Worm (Caenorhabditis elegans): Measurements from ENCODE around the gene alp-1.

ce11 chrIV:8826606-8827000 lies 25.7 kb upstream of the alp-1 start:
- TF ChIP-seq nfya-1 (tag; optimal IDR thresholded peaks at IDR 0.05; ENCODE audit: borderline replicate concordance, insufficient read depth) = no peak
- no peak for TF ChIP-seq sptf-2 (GFP tag; optimal IDR thresholded peaks at IDR 0.05)
- no peak for TF ChIP-seq T26A5.8 (tag; optimal IDR thresholded peaks at IDR 0.05)
- no peak for TF ChIP-seq athp-1 (tag; optimal IDR thresholded peaks at IDR 0.05)
- TF ChIP-seq pha-4 (tag; optimal IDR thresholded peaks at IDR 0.05) = no peak
- no peak for TF ChIP-seq pbrm-1 (GFP tag; IDR thresholded peaks at IDR 0.05)
- no peak for TF ChIP-seq ztf-6 (GFP tag; IDR thresholded peaks at IDR 0.05)
- no peak for TF ChIP-seq ceh-27 (GFP tag; optimal IDR thresholded peaks at IDR 0.05)
- TF ChIP-seq hlh-26 (GFP tag; conservative IDR thresholded peaks at IDR 0.05) = no peak
- no peak for TF ChIP-seq sdz-38 (tag; optimal IDR thresholded peaks at IDR 0.05)
- TF ChIP-seq C17E4.6 (GFP tag; IDR thresholded peaks at IDR 0.05) = no peak
- no peak for TF ChIP-seq him-1 (tag; optimal IDR thresholded peaks at IDR 0.05)
- no peak for TF ChIP-seq ZK185.1 (tag; optimal IDR thresholded peaks at IDR 0.05; ENCODE audit: poor library complexity, severe bottlenecking)
- no peak for TF ChIP-seq die-1 (tag; optimal IDR thresholded peaks at IDR 0.05)

Measured in whole organism, young adult.